Worm (Caenorhabditis elegans) whole organism, L1 larva: ENCODE results near the gene Y53C12A.6.

Experiments used
- ceh-82 ChIP-seq, 3 experiments: fragments of 150-350 bp in 1 of 3; sonication (generic microtip) in 2 of 3; optimal IDR thresholded peaks; 2 replicates each; lab custom pipeline; 2014 to 2017; ENCODE audit warnings: missing biosample characterization in 3 of 3, missing genetic modification characterization in 3 of 3
- lir-3 ChIP-seq: sonication (generic microtip); optimal IDR thresholded peaks from 2 replicates; lab custom pipeline; 2016; ENCODE audit warnings: mild to moderate bottlenecking, missing genetic modification characterization, moderate library complexity, missing compliant biosample characterization; ENCODE audit not compliant: poor library complexity

- TF ChIP-seq lir-3 (tag; lab: Kevin White, UChicago) (no peak), ceh-82 (tag; optimal IDR thresholded peaks at IDR 0.05; lab: Kevin White, UChicago) (no peak)
Measured at ce11 chrII:9690067-9690632, 27.7 kb downstream of the Y53C12A.6 start.
